Fruit fly (Drosophila melanogaster): ENCODE results near the gene Ing3.

dm6 chrX:18613434-18613833 is 39.5 kb downstream of the Ing3 start:
- TF ChIP-seq CG7045 (GFP tag; optimal IDR thresholded peaks at IDR 0.05) (no peak), CG12768 (GFP tag; optimal IDR thresholded peaks at IDR 0.05) (no peak), Clk (GFP tag; optimal IDR thresholded peaks at IDR 0.05) (no peak), ovo (GFP tag; optimal IDR thresholded peaks at IDR 0.05) (no peak)
